Fruit fly (Drosophila melanogaster) S2 (cell line): ENCODE data around the gene CG7304.

Experiments used
- CG8478 ChIP-seq: fragments of >200 bp; optimal IDR thresholded peaks from 2 replicates; lab custom pipeline; 2018
- CTCF ChIP-seq, 2 experiments: fragments of >200 bp; optimal IDR thresholded peaks; 2 replicates each; lab custom pipeline; 2018

CG7304 gene

dm6 chr3L:15679420-15679819 lies at the start of gene CG7304:
Gene CG7304 (plus strand): TSS chr3L:15679720.
- TF ChIP-seq CTCF (optimal IDR thresholded peaks at IDR 0.05; lab: Kevin White, UChicago) (no peak), CG8478 (lab: Kevin White, UChicago) (no peak)

dm6 chr3L:15631067-15631466 lies 48.5 kb upstream of the CG7304 start:
- TF ChIP-seq CTCF (optimal IDR thresholded peaks at IDR 0.05; lab: Kevin White, UChicago): no peak
- TF ChIP-seq CG8478 (lab: Kevin White, UChicago): no peak

- TF ChIP-seq CG8478 (lab: Kevin White, UChicago) (no peak), CTCF (optimal IDR thresholded peaks at IDR 0.05; lab: Kevin White, UChicago) (no peak)
Observed at dm6 chr3L:15632653-15633052, 46.9 kb upstream of the CG7304 start.

- TF ChIP-seq CG8478 (lab: Kevin White, UChicago): no peak
- no peak for TF ChIP-seq CTCF (optimal IDR thresholded peaks at IDR 0.05; lab: Kevin White, UChicago)
Observed at dm6 chr3L:15634368-15635075, 45.0 kb upstream of the CG7304 start.

dm6 chr3L:15636359-15636758 lies 43.2 kb upstream of the CG7304 start:
- TF ChIP-seq CTCF (optimal IDR thresholded peaks at IDR 0.05; lab: Kevin White, UChicago) (no peak), CG8478 (lab: Kevin White, UChicago) (no peak)

dm6 chr3L:15636978-15637377 lies 42.5 kb upstream of the CG7304 start:
- peak in 1 of 2 experiments; percentile 22 for TF ChIP-seq CTCF (optimal IDR thresholded peaks at IDR 0.05; lab: Kevin White, UChicago)
- no peak for TF ChIP-seq CG8478 (lab: Kevin White, UChicago)

- TF ChIP-seq CG8478 (lab: Kevin White, UChicago): no peak
- no peak for TF ChIP-seq CTCF (optimal IDR thresholded peaks at IDR 0.05; lab: Kevin White, UChicago)
Observed at dm6 chr3L:15637618-15638017, 41.9 kb upstream of the CG7304 start.

dm6 chr3L:15638524-15638923 lies 41.0 kb upstream of the CG7304 start:
- TF ChIP-seq CTCF (optimal IDR thresholded peaks at IDR 0.05; lab: Kevin White, UChicago) (no peak), CG8478 (lab: Kevin White, UChicago) (no peak)

dm6 chr3L:15639978-15640377 lies 39.5 kb upstream of the CG7304 start:
- TF ChIP-seq CG8478 (lab: Kevin White, UChicago): no peak
- no peak for TF ChIP-seq CTCF (optimal IDR thresholded peaks at IDR 0.05; lab: Kevin White, UChicago)

dm6 chr3L:15641590-15642019 lies 37.9 kb upstream of the CG7304 start:
- TF ChIP-seq CG8478 (lab: Kevin White, UChicago): no peak
- TF ChIP-seq CTCF (optimal IDR thresholded peaks at IDR 0.05; lab: Kevin White, UChicago): no peak

- TF ChIP-seq CTCF (optimal IDR thresholded peaks at IDR 0.05; lab: Kevin White, UChicago) (no peak), CG8478 (lab: Kevin White, UChicago) (no peak)
Observed at dm6 chr3L:15646182-15646581, 33.3 kb upstream of the CG7304 start.

- no peak for TF ChIP-seq CTCF (optimal IDR thresholded peaks at IDR 0.05; lab: Kevin White, UChicago)
- no peak for TF ChIP-seq CG8478 (lab: Kevin White, UChicago)
Observed at dm6 chr3L:15647712-15648621, 31.6 kb upstream of the CG7304 start, which contains the start of the genes comm3 and CG43083. Gene comm3 (minus strand): TSS chr3L:15647762. Gene CG43083 (plus strand): TSS chr3L:15648571.

dm6 chr3L:15649561-15649960 lies 30.0 kb upstream of the CG7304 start, which contains the start of the genes Eig71Ea and Eig71Eb:
Gene Eig71Ea (minus strand): TSS chr3L:15649661.
Gene Eig71Eb (plus strand): TSS chr3L:15649936.
- TF ChIP-seq CG8478 (lab: Kevin White, UChicago): no peak
- TF ChIP-seq CTCF (optimal IDR thresholded peaks at IDR 0.05; lab: Kevin White, UChicago): no peak

dm6 chr3L:15650552-15650951 lies 29.0 kb upstream of the CG7304 start, which contains the start of gene CG43084:
Gene CG43084 (plus strand): TSS chr3L:15650852.
- TF ChIP-seq CG8478 (lab: Kevin White, UChicago): no peak
- no peak for TF ChIP-seq CTCF (optimal IDR thresholded peaks at IDR 0.05; lab: Kevin White, UChicago)

- no peak for TF ChIP-seq CTCF (optimal IDR thresholded peaks at IDR 0.05; lab: Kevin White, UChicago)
- no peak for TF ChIP-seq CG8478 (lab: Kevin White, UChicago)
Observed at dm6 chr3L:15652154-15652553, 27.4 kb upstream of the CG7304 start, which contains the start of the genes Eig71Ec and Eig71Ed. Gene Eig71Ec (minus strand): TSS chr3L:15652254. Gene Eig71Ed (plus strand): TSS chr3L:15652537.
